Worm (Caenorhabditis elegans): ENCODE results near the gene acs-9.

Gene acs-9

DNA sequence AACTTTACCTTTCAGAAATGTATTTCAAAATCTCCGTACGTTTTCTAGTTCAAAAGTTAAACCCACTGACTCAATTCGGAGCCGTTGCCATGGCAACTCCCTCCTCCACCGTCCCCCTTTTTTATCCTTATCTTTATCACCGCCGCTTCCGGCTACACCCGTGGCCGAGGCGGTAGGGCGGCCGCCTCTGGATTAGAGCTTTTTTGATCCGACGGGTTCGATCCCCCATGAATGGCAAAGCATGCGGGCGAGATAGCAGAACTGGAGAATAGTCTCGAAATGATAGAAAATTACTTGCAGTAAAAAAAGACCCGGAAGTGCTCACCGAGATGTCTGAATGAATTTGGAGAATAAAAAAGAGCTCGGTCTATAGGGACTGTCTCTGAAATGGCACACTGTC is 13.4 kb upstream of the acs-9 start (continued):
- no peak for TF ChIP-seq mes-4 (tag; optimal IDR thresholded peaks at IDR 0.05)
- 0 out of 2 replicates have a peak, but pooled peaks have one; percentile 37 for TF ChIP-seq hsf-1 (GFP tag; IDR thresholded peaks at IDR 0.05)
- TF ChIP-seq lin-40 (tag; optimal IDR thresholded peaks at IDR 0.05): no peak
- TF ChIP-seq ceh-79 (tag; optimal IDR thresholded peaks at IDR 0.05): no peak
- no peak for TF ChIP-seq ztf-26 (tag; optimal IDR thresholded peaks at IDR 0.05)
- no peak for TF ChIP-seq F33H1.4 (GFP tag; IDR thresholded peaks at IDR 0.05)
- 0 out of 2 replicates have a peak, but pooled peaks have one; percentile 34 for TF ChIP-seq mcd-1 (GFP tag; IDR thresholded peaks at IDR 0.05)
- no peak for TF ChIP-seq bed-2 (GFP tag; IDR thresholded peaks at IDR 0.05)
- no peak for TF ChIP-seq B0019.2 (GFP tag; conservative IDR thresholded peaks at IDR 0.05)
- no peak for TF ChIP-seq lsl-1 (GFP tag; optimal IDR thresholded peaks at IDR 0.05)
- TF ChIP-seq ccch-3 (GFP tag; optimal IDR thresholded peaks at IDR 0.05): no peak
- TF ChIP-seq ceh-91 (GFP tag; IDR thresholded peaks at IDR 0.05): no peak
- no peak for TF ChIP-seq let-526 (GFP tag; IDR thresholded peaks at IDR 0.05)
- TF ChIP-seq sea-2 (GFP tag; IDR thresholded peaks at IDR 0.05): no peak
- TF ChIP-seq unc-130 (GFP tag; optimal IDR thresholded peaks at IDR 0.05): no peak
- TF ChIP-seq B0336.3 (GFP tag; IDR thresholded peaks at IDR 0.05): 0 out of 2 replicates have a peak, but pooled peaks have one; percentile 31
- peak; percentile 45 for TF ChIP-seq hrde-1 (tag; optimal IDR thresholded peaks at IDR 0.05; ENCODE audit: borderline replicate concordance)
- TF ChIP-seq athp-1 (tag; optimal IDR thresholded peaks at IDR 0.05): no peak
- no peak for TF ChIP-seq lin-54 (GFP tag; optimal IDR thresholded peaks at IDR 0.05)
- no peak for TF ChIP-seq zim-3 (tag; optimal IDR thresholded peaks at IDR 0.05)
- TF ChIP-seq tlf-1 (GFP tag; optimal IDR thresholded peaks at IDR 0.05): no peak
- no peak for TF ChIP-seq Y95B8A.8 (GFP tag; IDR thresholded peaks at IDR 0.05)
- no peak for TF ChIP-seq T07F8.4 (tag; optimal IDR thresholded peaks at IDR 0.05)
- TF ChIP-seq ZK185.1 (tag; optimal IDR thresholded peaks at IDR 0.05; ENCODE audit: poor library complexity, severe bottlenecking): no peak
- TF ChIP-seq ets-4 (GFP tag; optimal IDR thresholded peaks at IDR 0.05): no peak
- TF ChIP-seq dox-1 (GFP tag; IDR thresholded peaks at IDR 0.05): peak; percentile 69
- peak; percentile 17 for TF ChIP-seq fkh-3 (tag; optimal IDR thresholded peaks at IDR 0.05)
- TF ChIP-seq ztf-6 (GFP tag; IDR thresholded peaks at IDR 0.05): no peak
- no peak for TF ChIP-seq dpl-1 (GFP tag; optimal IDR thresholded peaks at IDR 0.05)
- TF ChIP-seq ztf-28 (GFP tag; IDR thresholded peaks at IDR 0.05): no peak
- TF ChIP-seq B0035.1 (tag; optimal IDR thresholded peaks at IDR 0.05): no peak
- TF ChIP-seq die-1 (tag; optimal IDR thresholded peaks at IDR 0.05): no peak
- TF ChIP-seq ztf-22 (GFP tag; optimal IDR thresholded peaks at IDR 0.05): no peak
- TF ChIP-seq gei-17 (GFP tag; optimal IDR thresholded peaks at IDR 0.05): no peak
- TF ChIP-seq B0261.1 (tag; optimal IDR thresholded peaks at IDR 0.05): peak; percentile 73
- TF ChIP-seq F57C9.4 (tag; optimal IDR thresholded peaks at IDR 0.05): no peak
- no peak for TF ChIP-seq nfya-1 (tag; optimal IDR thresholded peaks at IDR 0.05; ENCODE audit: borderline replicate concordance, insufficient read depth)
- no peak; the same call in 1 of the 2 replicates for TF ChIP-seq madf-6 (GFP tag; IDR thresholded peaks at IDR 0.05)
- TF ChIP-seq Y53F4B.3 (GFP tag; IDR thresholded peaks at IDR 0.05): no peak
- no peak for TF ChIP-seq nhr-80 (tag; optimal IDR thresholded peaks at IDR 0.05)
- no peak for TF ChIP-seq nhr-27 (tag; optimal IDR thresholded peaks at IDR 0.05)
- no peak for TF ChIP-seq nfya-2 (GFP tag; IDR thresholded peaks at IDR 0.05)
- no peak for TF ChIP-seq cebp-1 (GFP tag; IDR thresholded peaks at IDR 0.05)
- TF ChIP-seq cebp-1 (tag; optimal IDR thresholded peaks at IDR 0.05): no peak
- no peak for TF ChIP-seq F10E7.11 (tag; optimal IDR thresholded peaks at IDR 0.05)
- no peak for TF ChIP-seq efl-1 (GFP tag; optimal IDR thresholded peaks at IDR 0.05)
- no peak for TF ChIP-seq egl-18 (GFP tag; IDR thresholded peaks at IDR 0.05)
- TF ChIP-seq D2030.7 (GFP tag; IDR thresholded peaks at IDR 0.05): peak; percentile 82
- no peak for TF ChIP-seq let-607 (tag; optimal IDR thresholded peaks at IDR 0.05)
- TF ChIP-seq F37B4.10 (GFP tag; IDR thresholded peaks at IDR 0.05): no peak
